Worm (Caenorhabditis elegans) whole organism, young adult: ENCODE data around the gene czw-1.

Experiments
- B0261.1 ChIP-seq: sonication (generic microtip); optimal IDR thresholded peaks from 2 replicates; lab custom pipeline; 2016; ENCODE audit warnings: mild to moderate bottlenecking, missing genetic modification characterization, moderate library complexity, missing compliant biosample characterization
- F23B12.7 ChIP-seq: sonication (generic microtip); optimal IDR thresholded peaks from 2 replicates; lab custom pipeline; 2017; ENCODE audit warnings: missing genetic modification characterization, mild to moderate bottlenecking, missing compliant biosample characterization, antibody characterized with exemption, moderate library complexity; ENCODE audit not compliant: insufficient read depth
- F33H1.4 ChIP-seq: fragments of 200-800 bp; sonication (Bioruptor generic); IDR thresholded peaks from 2 replicates; pipeline ENCODE4 v1.3.6; 2022; ENCODE audit warnings: missing genetic modification reagents, missing genetic modification characterization, missing compliant biosample characterization
- F37B4.10 ChIP-seq: fragments of 200-800 bp; sonication (Bioruptor generic); IDR thresholded peaks from 2 replicates; pipeline ENCODE4 v1.3.6; 2022; ENCODE audit warnings: missing genetic modification characterization, missing compliant biosample characterization
- F49E8.2 ChIP-seq: sonication (generic microtip); optimal IDR thresholded peaks from 3 replicates; lab custom pipeline; 2017; ENCODE audit warnings: missing genetic modification characterization, mild to moderate bottlenecking, missing compliant biosample characterization, antibody characterized with exemption, moderate library complexity; ENCODE audit not compliant: insufficient read depth
- F55B11.4 ChIP-seq: sonication (generic microtip); optimal IDR thresholded peaks from 2 replicates; lab custom pipeline; 2016; ENCODE audit warnings: missing compliant biosample characterization, missing genetic modification characterization, borderline replicate concordance; ENCODE audit not compliant: insufficient read depth
- F57A8.1 ChIP-seq: fragments of 200-800 bp; sonication (Bioruptor generic); optimal IDR thresholded peaks from 2 replicates; lab custom pipeline; 2018; ENCODE audit warnings: mild to moderate bottlenecking, missing genetic modification characterization, moderate library complexity, missing compliant biosample characterization
- Y56A3A.18 ChIP-seq: fragments of 200-800 bp; sonication (Bioruptor generic); IDR thresholded peaks from 2 replicates; pipeline ENCODE4 v1.3.6; 2022; ENCODE audit warnings: missing genetic modification reagents, missing genetic modification characterization, missing compliant biosample characterization
- Y95B8A.8 ChIP-seq: fragments of 200-800 bp; sonication (Bioruptor generic); IDR thresholded peaks from 2 replicates; pipeline ENCODE4 v1.3.6; 2022; ENCODE audit warnings: missing genetic modification reagents, missing genetic modification characterization, missing compliant biosample characterization
- athp-1 ChIP-seq: sonication (generic microtip); optimal IDR thresholded peaks from 2 replicates; lab custom pipeline; 2017; ENCODE audit warnings: mild to moderate bottlenecking, missing genetic modification characterization, missing compliant biosample characterization
- attf-5 ChIP-seq: fragments of 200-800 bp; sonication (Bioruptor generic); optimal IDR thresholded peaks from 2 replicates; lab custom pipeline; 2018; ENCODE audit warnings: mild to moderate bottlenecking, missing genetic modification characterization, missing compliant biosample characterization
- attf-6 ChIP-seq: fragments of 200-800 bp; sonication (Bioruptor generic); IDR thresholded peaks from 2 replicates; pipeline ENCODE4 v1.3.6; 2022; ENCODE audit warnings: missing genetic modification reagents, missing genetic modification characterization, missing compliant biosample characterization
- ceh-27 ChIP-seq: fragments of 200-800 bp; sonication (Bioruptor generic); optimal IDR thresholded peaks from 2 replicates; lab custom pipeline; 2018; ENCODE audit warnings: mild to moderate bottlenecking, missing genetic modification characterization, moderate library complexity, missing compliant biosample characterization
- ceh-58 ChIP-seq: fragments of 200-800 bp; sonication (Bioruptor generic); IDR thresholded peaks from 2 replicates; pipeline ENCODE4 v1.3.6; 2022; ENCODE audit warnings: missing genetic modification characterization, missing compliant biosample characterization
- ceh-79 ChIP-seq: sonication (generic microtip); optimal IDR thresholded peaks from 2 replicates; lab custom pipeline; 2017; ENCODE audit warnings: mild to moderate bottlenecking, missing genetic modification characterization, missing compliant biosample characterization
- dpff-1 ChIP-seq: sonication (generic microtip); optimal IDR thresholded peaks from 2 replicates; lab custom pipeline; 2017; ENCODE audit warnings: mild to moderate bottlenecking, missing genetic modification characterization, missing compliant biosample characterization
- efl-1 ChIP-seq: fragments of 150-350 bp; optimal IDR thresholded peaks from 2 replicates; lab custom pipeline; 2014; ENCODE audit warnings: missing biosample characterization, missing genetic modification reagents, missing genetic modification characterization
- egl-44 ChIP-seq: fragments of 200-800 bp; sonication (Bioruptor generic); IDR thresholded peaks from 2 replicates; pipeline ENCODE4 v1.3.6; 2022; ENCODE audit warnings: missing genetic modification reagents, missing genetic modification characterization, missing compliant biosample characterization
- him-1 ChIP-seq: sonication (generic microtip); optimal IDR thresholded peaks from 2 replicates; lab custom pipeline; 2016; ENCODE audit warnings: missing genotype, missing genetic modification reagents, missing genetic modification characterization, missing compliant biosample characterization
- hsf-1 ChIP-seq: fragments of 200-800 bp; sonication (Bioruptor generic); IDR thresholded peaks from 2 replicates; pipeline ENCODE4 v1.3.6; 2022; ENCODE audit warnings: missing genetic modification reagents, missing genetic modification characterization, missing compliant biosample characterization
- let-607 ChIP-seq, 2 experiments: fragments of 200-800 bp in 1 of 2; sonication (Bioruptor generic) in 1 of 2; sonication (generic microtip) in 1 of 2; optimal IDR thresholded peaks; 2 replicates each; lab custom pipeline; 2016 to 2018; ENCODE audit warnings: mild to moderate bottlenecking in 2 of 2, missing compliant biosample characterization in 2 of 2, missing genetic modification characterization in 2 of 2, moderate library complexity in 2 of 2, missing genotype in 1 of 2
- lin-54 ChIP-seq: fragments of 200-800 bp; sonication (Bioruptor generic); optimal IDR thresholded peaks from 2 replicates; lab custom pipeline; 2018; ENCODE audit warnings: mild to moderate bottlenecking, missing genetic modification characterization, missing compliant biosample characterization
- lsy-27 ChIP-seq: sonication (generic microtip); optimal IDR thresholded peaks from 2 replicates; lab custom pipeline; 2017; ENCODE audit warnings: missing genetic modification characterization, mild to moderate bottlenecking, missing compliant biosample characterization, antibody characterized with exemption, missing genotype, borderline replicate concordance; ENCODE audit not compliant: insufficient read depth
- madf-3 ChIP-seq: fragments of 200-800 bp; sonication (Bioruptor generic); IDR thresholded peaks from 2 replicates; pipeline ENCODE4 v1.3.6; 2022; ENCODE audit warnings: missing genetic modification reagents, missing genetic modification characterization, missing compliant biosample characterization
- madf-6 ChIP-seq: fragments of 200-800 bp; sonication (Bioruptor generic); IDR thresholded peaks from 2 replicates; pipeline ENCODE4 v1.3.6; 2022; ENCODE audit warnings: missing genetic modification reagents, missing genetic modification characterization, missing compliant biosample characterization
- nhr-179 ChIP-seq: sonication (generic microtip); optimal IDR thresholded peaks from 2 replicates; lab custom pipeline; 2016; ENCODE audit warnings: mild to moderate bottlenecking, missing genetic modification characterization, missing compliant biosample characterization
- nhr-80 ChIP-seq: sonication (generic microtip); optimal IDR thresholded peaks from 2 replicates; lab custom pipeline; 2016; ENCODE audit warnings: missing genetic modification characterization, missing compliant biosample characterization
- snpc-3.4 ChIP-seq: sonication (generic microtip); optimal IDR thresholded peaks from 2 replicates; lab custom pipeline; 2017; ENCODE audit warnings: missing genetic modification characterization, mild to moderate bottlenecking, missing compliant biosample characterization, antibody characterized with exemption, moderate library complexity, missing genotype, missing genetic modification reagents
- unc-130 ChIP-seq: sonication (generic microtip); optimal IDR thresholded peaks from 2 replicates; lab custom pipeline; 2016; ENCODE audit warnings: missing genetic modification reagents, missing genetic modification characterization, missing compliant biosample characterization
- xnd-1 ChIP-seq: sonication (generic microtip); optimal IDR thresholded peaks from 2 replicates; lab custom pipeline; 2016; ENCODE audit warnings: missing genotype, missing genetic modification reagents, missing genetic modification characterization, missing compliant biosample characterization
- ztf-22 ChIP-seq: fragments of 200-800 bp; sonication (Bioruptor generic); optimal IDR thresholded peaks from 2 replicates; lab custom pipeline; 2018; ENCODE audit warnings: mild to moderate bottlenecking, missing genetic modification characterization, moderate library complexity, missing compliant biosample characterization
- ztf-25 ChIP-seq: fragments of 200-800 bp; sonication (Bioruptor generic); IDR thresholded peaks from 2 replicates; pipeline ENCODE4 v1.3.6; 2022; ENCODE audit warnings: missing genetic modification reagents, missing genetic modification characterization, missing compliant biosample characterization
- ztf-3 ChIP-seq: fragments of 200-800 bp; sonication (Bioruptor generic); optimal IDR thresholded peaks from 2 replicates; lab custom pipeline; 2018; ENCODE audit warnings: mild to moderate bottlenecking, missing genetic modification characterization, missing compliant biosample characterization

czw-1 gene

ce11 chrIV:7983728-7984346, 37.2 kb upstream of the czw-1 start (continued):
- peak; percentile 19 for TF ChIP-seq ceh-79
- TF ChIP-seq F23B12.7 (tag; lab: Kevin White, UChicago) = no peak
- TF ChIP-seq xnd-1 (tag; lab: Kevin White, UChicago) = peak; percentile 16
- peak; percentile 24 for TF ChIP-seq lin-54
- TF ChIP-seq him-1 = no peak
- peak; percentile 3 for TF ChIP-seq ceh-27
- peak; percentile 5 for TF ChIP-seq attf-5 (GFP tag; lab: Kevin White, UChicago)
- TF ChIP-seq athp-1 = peak; percentile 16
- peak; percentile 78; the same call in 1 of the 2 replicates for TF ChIP-seq madf-3
- no peak for TF ChIP-seq F57A8.1
- TF ChIP-seq lsy-27 = no peak
- TF ChIP-seq F55B11.4 (tag; lab: Kevin White, UChicago) = no peak
- no peak; the same call in 1 of the 2 replicates for TF ChIP-seq egl-44 (GFP tag; lab: Robert Waterston, UW)
- 0 out of 2 replicates have a peak, but pooled peaks have one; percentile 46 for TF ChIP-seq Y95B8A.8 (GFP tag; lab: Robert Waterston, UW)
- peak; percentile 60; the same call in 1 of the 2 replicates for TF ChIP-seq attf-6
- no peak for TF ChIP-seq F37B4.10 (GFP tag; lab: Robert Waterston, UW)
- TF ChIP-seq madf-6 (GFP tag; lab: Robert Waterston, UW) = peak; percentile 55
- TF ChIP-seq hsf-1 (GFP tag; lab: Robert Waterston, UW) = peak; percentile 9
- TF ChIP-seq F33H1.4 (GFP tag; lab: Robert Waterston, UW) = 0 out of 2 replicates have a peak, but pooled peaks have one; percentile 7
- TF ChIP-seq dpff-1 = peak; percentile 7
- TF ChIP-seq ztf-3 = peak; percentile 3

DNA sequence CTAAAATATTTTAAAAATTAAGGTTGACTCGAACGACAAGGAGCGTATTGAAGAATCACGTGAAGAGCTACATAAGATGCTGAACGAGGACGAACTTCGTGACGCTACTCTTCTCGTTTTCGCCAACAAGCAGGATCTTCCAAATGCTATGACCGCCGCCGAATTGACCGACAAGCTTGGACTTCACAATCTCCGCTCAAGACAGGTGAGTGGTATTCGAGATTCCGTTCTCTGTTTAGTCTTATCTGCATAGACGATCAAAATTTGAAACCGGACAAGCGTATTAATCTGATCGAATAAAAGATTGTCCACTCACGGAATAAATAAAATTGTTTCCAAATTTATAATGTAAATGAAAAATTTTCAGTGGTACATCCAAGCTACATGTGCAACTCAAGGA, 36.4 kb upstream of the czw-1 start:
- TF ChIP-seq snpc-3.4 (tag; lab: Kevin White, UChicago) = no peak
- 0 out of 2 replicates have a peak, but pooled peaks have one; percentile 37 for TF ChIP-seq ceh-58 (GFP tag; lab: Robert Waterston, UW)

- TF ChIP-seq ceh-27 = peak; percentile 13
- TF ChIP-seq ceh-79 = no peak
- peak; percentile 70 to 88 for TF ChIP-seq let-607 (tag; optimal IDR thresholded peaks at IDR 0.05; lab: Kevin White, UChicago)
- TF ChIP-seq F33H1.4 (GFP tag; lab: Robert Waterston, UW) = peak; percentile 73
- peak; percentile 11 for TF ChIP-seq efl-1
- TF ChIP-seq nhr-80 (tag; lab: Kevin White, UChicago) = peak; percentile 2
- TF ChIP-seq, all 124 proteins: peak for 5
Measured at ce11 chrIV:7982024-7982576, 35.5 kb upstream of the czw-1 start, which contains the start of gene arf-5. TSS of gene arf-5 (plus strand) at chrIV:7982526.

- no peak for TF ChIP-seq unc-130
- no peak for TF ChIP-seq Y56A3A.18 (GFP tag; lab: Robert Waterston, UW)
- TF ChIP-seq F23B12.7 (tag; lab: Kevin White, UChicago) = no peak
- no peak for TF ChIP-seq ztf-25 (GFP tag; lab: Robert Waterston, UW)
- TF ChIP-seq F49E8.2 (tag; lab: Kevin White, UChicago) = no peak
- TF ChIP-seq let-607 (tag; optimal IDR thresholded peaks at IDR 0.05; lab: Kevin White, UChicago) = no peak
- TF ChIP-seq nhr-179 (tag; lab: Kevin White, UChicago) = no peak
- TF ChIP-seq madf-3 = no peak
- no peak for TF ChIP-seq B0261.1 (tag; lab: Kevin White, UChicago)
- TF ChIP-seq hsf-1 (GFP tag; lab: Robert Waterston, UW) = no peak
- TF ChIP-seq ztf-22 (GFP tag; lab: Kevin White, UChicago) = no peak
- TF ChIP-seq lin-54 = no peak
- TF ChIP-seq, all 124 proteins: peak for 0
Measured at ce11 chrIV:7979588-7979987, 33.0 kb upstream of the czw-1 start, which contains the start of gene unc-24. TSS of gene unc-24 (plus strand) at chrIV:7979870.
